Worm (Caenorhabditis elegans) whole organism, L4/young adult: ENCODE results near the gene C52E2.2.

Source experiments
- W03F9.2 ChIP-seq: fragments of 150-350 bp; optimal IDR thresholded peaks from 2 replicates; lab custom pipeline; 2014; ENCODE audit warnings: missing biosample characterization, missing genetic modification characterization
- dao-5 ChIP-seq: sonication (generic microtip); optimal IDR thresholded peaks from 2 replicates; lab custom pipeline; 2016; ENCODE audit warnings: missing genotype, missing genetic modification characterization, moderate library complexity, missing compliant biosample characterization
- him-1 ChIP-seq: sonication (generic microtip); optimal IDR thresholded peaks from 2 replicates; lab custom pipeline; 2016; ENCODE audit warnings: missing genotype, missing genetic modification reagents, missing genetic modification characterization, missing compliant biosample characterization

Gene C52E2.2

ce11 chrII:1882705-1883104 is 30.1 kb downstream of the C52E2.2 start, which contains the start of gene math-5:
Gene math-5 (minus strand): TSS chrII:1882805.
- no peak for TF ChIP-seq W03F9.2 (tag; lab: Kevin White, UChicago)

ce11 chrII:1884635-1885034 is 32.0 kb downstream of the C52E2.2 start, which contains the start of gene math-6:
Gene math-6 (minus strand): TSS chrII:1884735.
- TF ChIP-seq dao-5 (tag; lab: Kevin White, UChicago) (no peak), W03F9.2 (tag; lab: Kevin White, UChicago) (no peak), him-1 (tag; lab: Kevin White, UChicago) (no peak)

- TF ChIP-seq dao-5 (tag; lab: Kevin White, UChicago) = no peak
- TF ChIP-seq him-1 (tag; lab: Kevin White, UChicago) = no peak
- no peak for TF ChIP-seq W03F9.2 (tag; lab: Kevin White, UChicago)
Measured at ce11 chrII:1886379-1886778, 33.8 kb downstream of the C52E2.2 start, which contains the start of gene math-7. Gene math-7 (minus strand): TSS chrII:1886479.

ce11 chrII:1889071-1889470 is 36.5 kb downstream of the C52E2.2 start, which contains the start of gene math-8:
Gene math-8 (minus strand): TSS chrII:1889171.
- no peak for TF ChIP-seq W03F9.2 (tag; lab: Kevin White, UChicago)
- TF ChIP-seq him-1 (tag; lab: Kevin White, UChicago) = no peak
- no peak for TF ChIP-seq dao-5 (tag; lab: Kevin White, UChicago)

ce11 chrII:1890682-1891081 is 38.1 kb downstream of the C52E2.2 start, which contains the start of gene math-9:
Gene math-9 (minus strand): TSS chrII:1890782.
- no peak for TF ChIP-seq dao-5 (tag; lab: Kevin White, UChicago)
- no peak for TF ChIP-seq him-1 (tag; lab: Kevin White, UChicago)
- TF ChIP-seq W03F9.2 (tag; lab: Kevin White, UChicago) = no peak

ce11 chrII:1893912-1894311 is 41.3 kb downstream of the C52E2.2 start, which contains the start of gene C16C4.1:
Gene C16C4.1 (plus strand): TSS chrII:1894212.
- TF ChIP-seq dao-5 (tag; lab: Kevin White, UChicago) = no peak
- TF ChIP-seq W03F9.2 (tag; lab: Kevin White, UChicago) = no peak
- TF ChIP-seq him-1 (tag; lab: Kevin White, UChicago) = no peak

ce11 chrII:1895278-1895677 is 42.7 kb downstream of the C52E2.2 start, which contains the start of gene C46F9.5:
Gene C46F9.5 (plus strand): TSS chrII:1895578.
- TF ChIP-seq W03F9.2 (tag; lab: Kevin White, UChicago) = no peak

- TF ChIP-seq W03F9.2 (tag; lab: Kevin White, UChicago) = no peak
Measured at ce11 chrII:1895762-1896161, 43.2 kb downstream of the C52E2.2 start, which contains the start of gene math-25. Gene math-25 (plus strand): TSS chrII:1896062.

- TF ChIP-seq dao-5 (tag; lab: Kevin White, UChicago) = no peak
- no peak for TF ChIP-seq him-1 (tag; lab: Kevin White, UChicago)
- no peak for TF ChIP-seq W03F9.2 (tag; lab: Kevin White, UChicago)
Measured at ce11 chrII:1897936-1898335, 45.3 kb downstream of the C52E2.2 start, which contains the start of gene C46F9.6. Gene C46F9.6 (plus strand): TSS chrII:1898236.

ce11 chrII:1899934-1900333 is 47.3 kb downstream of the C52E2.2 start, which contains the start of gene math-24:
Gene math-24 (plus strand): TSS chrII:1900234.
- TF ChIP-seq dao-5 (tag; lab: Kevin White, UChicago) (no peak), W03F9.2 (tag; lab: Kevin White, UChicago) (no peak), him-1 (tag; lab: Kevin White, UChicago) (no peak)

- no peak for TF ChIP-seq dao-5 (tag; lab: Kevin White, UChicago)
- TF ChIP-seq him-1 (tag; lab: Kevin White, UChicago) = no peak
- TF ChIP-seq W03F9.2 (tag; lab: Kevin White, UChicago) = no peak
Measured at ce11 chrII:1901981-1902380, 49.4 kb downstream of the C52E2.2 start, which contains the start of gene math-23. Gene math-23 (plus strand): TSS chrII:1902281.
